Fruit fly (Drosophila melanogaster) whole organism, embryonic: ENCODE data around the gene mRpS35.

Experiments used
- CG1603 ChIP-seq: fragments of 200-800 bp; sonication (Bioruptor generic); optimal IDR thresholded peaks from 2 replicates; lab custom pipeline; 2019; ENCODE audit warnings: missing biosample characterization, mild to moderate bottlenecking, missing genetic modification characterization, moderate library complexity
- CG18619 ChIP-seq: fragments of 200-800 bp; sonication (Bioruptor generic); optimal IDR thresholded peaks from 3 replicates; lab custom pipeline; 2017; ENCODE audit warnings: missing biosample characterization, mild to moderate bottlenecking, missing genetic modification characterization
- CG2712 ChIP-seq: fragments of 200-800 bp; optimal IDR thresholded peaks from 3 replicates; lab custom pipeline; 2019; ENCODE audit warnings: missing biosample characterization, mild to moderate bottlenecking, missing genetic modification characterization, moderate library complexity
- CG9876 ChIP-seq: fragments of 200-800 bp; sonication (Bioruptor generic); optimal IDR thresholded peaks from 2 replicates; lab custom pipeline; 2016; ENCODE audit warnings: missing biosample characterization, missing genetic modification characterization
- CoRest ChIP-seq: fragments of 200-800 bp; sonication (Bioruptor generic); optimal IDR thresholded peaks from 3 replicates; lab custom pipeline; 2018; ENCODE audit warnings: missing biosample characterization, mild to moderate bottlenecking, missing genetic modification characterization, moderate library complexity
- Dfd ChIP-seq, 2 experiments: fragments of >200 bp; optimal IDR thresholded peaks; 2 replicates each; lab custom pipeline; 2017; ENCODE audit warnings: missing biosample characterization in 2 of 2, missing genetic modification characterization in 2 of 2
- bab2 ChIP-seq: fragments of 200-800 bp; sonication (Bioruptor generic); optimal IDR thresholded peaks from 2 replicates; lab custom pipeline; 2016; ENCODE audit warnings: missing biosample characterization, missing genetic modification characterization
- caup ChIP-seq: fragments of 200-800 bp; sonication (Bioruptor generic); optimal IDR thresholded peaks from 3 replicates; lab custom pipeline; 2017; ENCODE audit warnings: missing biosample characterization, mild to moderate bottlenecking, missing genetic modification characterization, moderate library complexity; ENCODE audit not compliant: severe bottlenecking
- dimm ChIP-seq: fragments of 200-800 bp; sonication (Bioruptor generic); IDR thresholded peaks from 2 replicates; pipeline ENCODE4 v1.3.6; 2022; ENCODE audit warnings: missing biosample characterization, missing genetic modification characterization
- sisA ChIP-seq: fragments of 200-800 bp; sonication (Bioruptor generic); IDR thresholded peaks from 2 replicates; pipeline ENCODE4 v1.3.6; 2022; ENCODE audit warnings: missing biosample characterization, missing genetic modification characterization
- tup ChIP-seq: fragments of 200-800 bp; sonication (Bioruptor generic); optimal IDR thresholded peaks from 2 replicates; lab custom pipeline; 2016; ENCODE audit warnings: missing biosample characterization, mild to moderate bottlenecking, missing genetic modification characterization, moderate library complexity

dm6 chr3L:2824024-2824687 lies 43.5 kb downstream of the mRpS35 start:
- TF ChIP-seq CG9876 (no peak), dimm (GFP tag; lab: Robert Waterston, UW) (no peak), sisA (GFP tag; lab: Robert Waterston, UW) (peak; percentile 46), CG1603 (peak; percentile 22), Dfd (GFP tag; optimal IDR thresholded peaks at IDR 0.05; lab: Kevin White, UChicago) (no peak), CoRest (tag; lab: Kevin White, UChicago) (peak; percentile 36), CG18619 (GFP tag; lab: Kevin White, UChicago) (no peak), CG2712 (tag; lab: Kevin White, UChicago) (peak; percentile 80), bab2 (GFP tag; lab: Kevin White, UChicago) (no peak), caup (GFP tag; lab: Kevin White, UChicago) (no peak), tup (GFP tag; lab: Kevin White, UChicago) (no peak)
